Worm (Caenorhabditis elegans) whole organism, L3 larva: ENCODE measurements around the gene ceh-86.

ENCODE experiments used
- lin-39 ChIP-seq: fragments of 150-350 bp; optimal IDR thresholded peaks from 2 replicates; lab custom pipeline; 2018; ENCODE audit warnings: missing biosample characterization, missing genetic modification reagents, missing genetic modification characterization
- nhr-76 ChIP-seq: fragments of 150-350 bp; sonication (generic microtip); optimal IDR thresholded peaks from 5 replicates; lab custom pipeline; 2014; ENCODE audit warnings: missing biosample characterization, missing genetic modification characterization
- sea-2 ChIP-seq: fragments of 150-350 bp; sonication (generic microtip); optimal IDR thresholded peaks from 4 replicates; lab custom pipeline; 2014; ENCODE audit warnings: missing biosample characterization, missing genetic modification reagents, missing genetic modification characterization
- snpc-4 ChIP-seq: fragments of 150-350 bp; optimal IDR thresholded peaks from 2 replicates; lab custom pipeline; 2014; ENCODE audit warnings: missing biosample characterization, missing genetic modification characterization
- zag-1 ChIP-seq: fragments of 150-350 bp; optimal IDR thresholded peaks from 2 replicates; lab custom pipeline; 2014; ENCODE audit warnings: missing biosample characterization, missing genetic modification characterization

- no peak for TF ChIP-seq nhr-76 (tag; lab: Kevin White, UChicago)
- no peak for TF ChIP-seq lin-39 (tag; lab: Kevin White, UChicago)
- no peak for TF ChIP-seq snpc-4 (tag; lab: Kevin White, UChicago)
- TF ChIP-seq zag-1 (tag; lab: Kevin White, UChicago) = no peak
- no peak for TF ChIP-seq sea-2 (GFP tag; lab: Kevin White, UChicago)
Measured at ce11 chrII:2380174-2380573, 51.7 kb downstream of the ceh-86 start, which contains the start of gene F16G10.7.
